Worm (Caenorhabditis elegans): ENCODE measurements around the gene F38A1.15.

- no peak for TF ChIP-seq lim-6 (tag; optimal IDR thresholded peaks at IDR 0.05)
- TF ChIP-seq pha-4 (tag; optimal IDR thresholded peaks at IDR 0.05), result no peak
- no peak for TF ChIP-seq unc-42 (tag; optimal IDR thresholded peaks at IDR 0.05)
Measured at ce11 chrIV:1224781-1225180, 18.4 kb downstream of the F38A1.15 start.
